Worm (Caenorhabditis elegans) whole organism, young adult: Measurements from ENCODE around the gene exc-5.
A peak's percentile ranks its signal among the peaks of the same experiment; 100 is the strongest.

ENCODE experiments used
- B0261.1 ChIP-seq: sonication (generic microtip); optimal IDR thresholded peaks from 2 replicates; lab custom pipeline; 2016; ENCODE audit warnings: mild to moderate bottlenecking, missing genetic modification characterization, moderate library complexity, missing compliant biosample characterization
- D2030.7 ChIP-seq: fragments of 200-800 bp; sonication (Bioruptor generic); IDR thresholded peaks from 2 replicates; pipeline ENCODE4 v1.3.6; 2022; ENCODE audit warnings: missing genetic modification reagents, missing genetic modification characterization, missing compliant biosample characterization
- F37B4.10 ChIP-seq: fragments of 200-800 bp; sonication (Bioruptor generic); IDR thresholded peaks from 2 replicates; pipeline ENCODE4 v1.3.6; 2022; ENCODE audit warnings: missing genetic modification characterization, missing compliant biosample characterization
- F57A8.1 ChIP-seq: fragments of 200-800 bp; sonication (Bioruptor generic); optimal IDR thresholded peaks from 2 replicates; lab custom pipeline; 2018; ENCODE audit warnings: mild to moderate bottlenecking, missing genetic modification characterization, moderate library complexity, missing compliant biosample characterization
- T26A5.8 ChIP-seq: sonication (generic microtip); optimal IDR thresholded peaks from 2 replicates; lab custom pipeline; 2016; ENCODE audit warnings: missing genetic modification characterization, missing compliant biosample characterization
- Y53F4B.3 ChIP-seq: fragments of 200-800 bp; sonication (Bioruptor generic); IDR thresholded peaks from 2 replicates; pipeline ENCODE4 v1.3.6; 2022; ENCODE audit warnings: missing genetic modification reagents, missing genetic modification characterization, missing compliant biosample characterization
- Y67H2A.10 ChIP-seq: fragments of 200-800 bp; sonication (Bioruptor generic); conservative IDR thresholded peaks from 2 replicates; pipeline ENCODE4 v1.3.6; 2022; ENCODE audit warnings: missing genetic modification reagents, missing genetic modification characterization, missing compliant biosample characterization
- akir-1 ChIP-seq: fragments of 200-800 bp; sonication (Bioruptor generic); optimal IDR thresholded peaks from 2 replicates; lab custom pipeline; 2018; ENCODE audit warnings: mild to moderate bottlenecking, missing genetic modification characterization, moderate library complexity, missing compliant biosample characterization
- ama-1 ChIP-seq, 3 experiments: fragments of 150-350 bp in 1 of 3; sonication (generic microtip) in 2 of 3; optimal IDR thresholded peaks; 2 replicates each; lab custom pipeline; 2014 to 2018; ENCODE audit warnings: missing biosample characterization in 2 of 3, missing genetic modification characterization in 2 of 3, missing genetic modification reagents in 2 of 3
- atf-7 ChIP-seq: sonication (generic microtip); optimal IDR thresholded peaks from 2 replicates; lab custom pipeline; 2017; ENCODE audit warnings: mild to moderate bottlenecking, missing genetic modification characterization, missing compliant biosample characterization
- attf-3 ChIP-seq: fragments of 200-800 bp; sonication (Bioruptor generic); conservative IDR thresholded peaks from 2 replicates; pipeline ENCODE4 v1.3.6; 2022; ENCODE audit warnings: missing genetic modification reagents, missing genetic modification characterization, missing compliant biosample characterization
- attf-5 ChIP-seq: fragments of 200-800 bp; sonication (Bioruptor generic); optimal IDR thresholded peaks from 2 replicates; lab custom pipeline; 2018; ENCODE audit warnings: mild to moderate bottlenecking, missing genetic modification characterization, missing compliant biosample characterization
- bed-2 ChIP-seq: fragments of 200-800 bp; sonication (Bioruptor generic); IDR thresholded peaks from 2 replicates; pipeline ENCODE4 v1.3.6; 2022; ENCODE audit warnings: missing genetic modification reagents, missing genetic modification characterization, missing compliant biosample characterization
- ceh-40 ChIP-seq: fragments of 200-800 bp; sonication (Bioruptor generic); IDR thresholded peaks from 2 replicates; pipeline ENCODE4 v1.3.6; 2022; ENCODE audit warnings: missing genetic modification characterization, missing compliant biosample characterization
- efl-1 ChIP-seq: fragments of 150-350 bp; optimal IDR thresholded peaks from 2 replicates; lab custom pipeline; 2014; ENCODE audit warnings: missing biosample characterization, missing genetic modification reagents, missing genetic modification characterization
- egl-18 ChIP-seq: fragments of 200-800 bp; sonication (Bioruptor generic); IDR thresholded peaks from 2 replicates; pipeline ENCODE4 v1.3.6; 2022; ENCODE audit warnings: missing genetic modification reagents, missing genetic modification characterization, missing compliant biosample characterization
- lin-26 ChIP-seq: fragments of 200-800 bp; sonication (Bioruptor generic); IDR thresholded peaks from 2 replicates; pipeline ENCODE4 v1.3.6; 2022; ENCODE audit warnings: missing genetic modification reagents, missing genetic modification characterization, missing compliant biosample characterization
- lir-1 ChIP-seq: fragments of 200-800 bp; sonication (Bioruptor generic); conservative IDR thresholded peaks from 2 replicates; pipeline ENCODE4 v1.3.6; 2022; ENCODE audit warnings: missing genetic modification reagents, missing genetic modification characterization, missing compliant biosample characterization
- mel-28 ChIP-seq: sonication (generic microtip); optimal IDR thresholded peaks from 2 replicates; lab custom pipeline; 2016; ENCODE audit warnings: borderline replicate concordance, mild to moderate bottlenecking, missing genetic modification characterization, missing compliant biosample characterization
- nfya-1 ChIP-seq: sonication (generic microtip); optimal IDR thresholded peaks from 2 replicates; lab custom pipeline; 2017; ENCODE audit warnings: antibody characterized with exemption, missing compliant biosample characterization, missing genetic modification characterization, borderline replicate concordance; ENCODE audit not compliant: insufficient read depth
- nhr-80 ChIP-seq: sonication (generic microtip); optimal IDR thresholded peaks from 2 replicates; lab custom pipeline; 2016; ENCODE audit warnings: missing genetic modification characterization, missing compliant biosample characterization
- pbrm-1 ChIP-seq: fragments of 200-800 bp; sonication (Bioruptor generic); IDR thresholded peaks from 2 replicates; pipeline ENCODE4 v1.3.6; 2022; ENCODE audit warnings: missing genetic modification reagents, missing genetic modification characterization, missing compliant biosample characterization
- repo-1 ChIP-seq: sonication (generic microtip); optimal IDR thresholded peaks from 2 replicates; lab custom pipeline; 2017; ENCODE audit warnings: mild to moderate bottlenecking, missing genetic modification characterization, missing compliant biosample characterization
- snpc-1.3 ChIP-seq: sonication (generic microtip); optimal IDR thresholded peaks from 2 replicates; lab custom pipeline; 2017; ENCODE audit warnings: missing genetic modification characterization, mild to moderate bottlenecking, missing compliant biosample characterization, antibody characterized with exemption, moderate library complexity, missing genotype, missing genetic modification reagents; ENCODE audit not compliant: insufficient read depth
- snpc-4 ChIP-seq, 5 experiments: fragments of 150-350 bp in 1 of 5; sonication (generic microtip) in 4 of 5; optimal IDR thresholded peaks; 2 replicates each; lab custom pipeline; 2014 to 2018; ENCODE audit warnings: missing genetic modification characterization in 5 of 5, missing biosample characterization in 3 of 5, antibody characterized with exemption in 2 of 5, mild to moderate bottlenecking in 2 of 5, missing compliant biosample characterization in 2 of 5, missing genotype in 2 of 5, moderate library complexity in 2 of 5, missing genetic modification reagents in 1 of 5
- somi-1 ChIP-seq: fragments of 200-800 bp; sonication (Bioruptor generic); optimal IDR thresholded peaks from 2 replicates; lab custom pipeline; 2018; ENCODE audit warnings: mild to moderate bottlenecking, missing genetic modification characterization, missing compliant biosample characterization
- tbp1 ChIP-seq: fragments of 200-800 bp; sonication (Bioruptor generic); optimal IDR thresholded peaks from 2 replicates; lab custom pipeline; 2018; ENCODE audit warnings: mild to moderate bottlenecking, missing genetic modification characterization, missing compliant biosample characterization
- xnd-1 ChIP-seq: sonication (generic microtip); optimal IDR thresholded peaks from 2 replicates; lab custom pipeline; 2016; ENCODE audit warnings: missing genotype, missing genetic modification reagents, missing genetic modification characterization, missing compliant biosample characterization
- zfh-2 ChIP-seq: fragments of 200-800 bp; sonication (Bioruptor generic); conservative IDR thresholded peaks from 2 replicates; pipeline ENCODE4 v1.3.6; 2022; ENCODE audit warnings: missing genetic modification reagents, missing genetic modification characterization, missing compliant biosample characterization
- ztf-18 ChIP-seq: sonication (generic microtip); optimal IDR thresholded peaks from 2 replicates; lab custom pipeline; 2016; ENCODE audit warnings: missing genotype, mild to moderate bottlenecking, missing genetic modification characterization, missing compliant biosample characterization
- ztf-26 ChIP-seq: sonication (generic microtip); optimal IDR thresholded peaks from 2 replicates; lab custom pipeline; 2017; ENCODE audit warnings: missing genetic modification characterization, missing compliant biosample characterization

exc-5 gene

DNA sequence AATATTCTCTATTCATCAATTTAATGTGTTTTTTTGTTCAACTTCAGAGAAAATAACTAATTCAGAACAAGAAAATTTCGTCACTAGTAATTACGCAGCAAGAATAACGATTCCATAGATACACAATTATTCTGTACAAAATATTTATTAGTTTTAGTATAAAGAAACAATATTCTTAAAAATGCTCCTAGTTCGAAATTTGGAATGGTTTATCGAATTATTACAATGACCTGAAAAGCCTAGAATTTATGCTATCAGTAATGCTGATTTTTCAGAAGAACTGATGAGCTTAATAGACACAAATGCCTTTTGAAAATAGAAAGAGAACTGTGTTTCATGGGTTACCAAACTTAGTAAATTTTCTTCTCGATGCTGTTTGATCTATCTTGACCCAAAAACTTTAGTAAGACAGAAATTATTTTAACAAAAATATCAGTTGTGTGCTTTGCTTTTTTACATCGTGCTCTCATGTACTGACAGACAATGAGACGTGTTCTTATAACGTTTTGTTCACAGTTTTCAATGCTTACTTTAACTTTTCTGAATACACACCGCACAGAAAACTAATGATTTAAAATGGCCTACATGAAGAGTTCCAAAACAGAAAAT, 12.6 kb upstream of the exc-5 start:
- TF ChIP-seq ama-1 (optimal IDR thresholded peaks at IDR 0.05; lab: Kevin White, UChicago) = peak; percentile 32
- no peak for TF ChIP-seq ama-1 (GFP tag; optimal IDR thresholded peaks at IDR 0.05; lab: Kevin White, UChicago)
- no peak for TF ChIP-seq atf-7 (tag; lab: Kevin White, UChicago)
- no peak for TF ChIP-seq Y67H2A.10 (GFP tag; lab: Robert Waterston, UW)

- TF ChIP-seq ztf-26 (tag; lab: Kevin White, UChicago) = no peak
- TF ChIP-seq repo-1 = no peak
- no peak for TF ChIP-seq pbrm-1 (GFP tag; lab: Robert Waterston, UW)
- TF ChIP-seq nfya-1 (tag; lab: Kevin White, UChicago) = no peak
- TF ChIP-seq egl-18 (GFP tag; lab: Robert Waterston, UW) = no peak
- no peak for TF ChIP-seq akir-1 (GFP tag; lab: Kevin White, UChicago)
- TF ChIP-seq efl-1 = no peak
- TF ChIP-seq ceh-40 (GFP tag; lab: Robert Waterston, UW) = no peak
- no peak for TF ChIP-seq snpc-1.3 (tag; lab: Kevin White, UChicago)
- no peak for TF ChIP-seq Y67H2A.10 (GFP tag; lab: Robert Waterston, UW)
- TF ChIP-seq Y53F4B.3 (GFP tag; lab: Robert Waterston, UW) = no peak
Measured at ce11 chrIV:8824145-8824833, 10.8 kb upstream of the exc-5 start, which contains the start of the genes col-117 and col-3. TSS of gene col-117 (minus strand) at chrIV:8824195. TSS of gene col-3 (plus strand) at chrIV:8824783.

- TF ChIP-seq T26A5.8 (tag; lab: Kevin White, UChicago) (no peak), F57A8.1 (GFP tag; lab: Kevin White, UChicago) (no peak), attf-5 (no peak), mel-28 (tag; lab: Kevin White, UChicago) (no peak), D2030.7 (no peak), lin-26 (GFP tag; lab: Robert Waterston, UW) (no peak), bed-2 (GFP tag; lab: Robert Waterston, UW) (no peak), attf-3 (GFP tag; lab: Robert Waterston, UW) (no peak), lir-1 (no peak)
Measured at ce11 chrIV:8822598-8822997, 9.1 kb upstream of the exc-5 start.

DNA sequence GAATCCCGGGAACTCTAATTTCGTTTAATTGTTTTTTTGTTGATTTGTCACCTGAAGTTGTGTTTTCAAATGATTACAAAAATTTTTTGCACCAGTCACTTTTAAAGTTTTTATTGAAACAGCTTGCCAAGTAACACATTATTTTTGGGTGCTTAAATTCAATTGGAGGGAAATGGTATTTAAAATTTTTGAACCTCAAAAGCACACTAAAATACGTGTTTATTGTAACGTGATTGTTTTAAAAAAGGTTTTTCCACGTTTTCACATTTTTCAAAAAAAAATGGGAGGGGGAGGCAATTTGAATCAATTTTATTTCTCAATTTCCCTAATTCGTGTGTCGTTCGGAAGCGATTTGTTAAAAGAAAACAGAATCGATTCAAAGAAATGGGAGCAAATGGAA, 7.7 kb upstream of the exc-5 start, which contains the start of gene T28C6.5:
TSS of gene T28C6.5 (plus strand) at position 301 of the 400 bp plus-strand sequence.
- no peak for TF ChIP-seq ceh-40 (GFP tag; lab: Robert Waterston, UW)
- no peak for TF ChIP-seq tbp1 (GFP tag; lab: Kevin White, UChicago)
- no peak for TF ChIP-seq xnd-1 (tag; lab: Kevin White, UChicago)
- no peak for TF ChIP-seq nhr-80 (tag; lab: Kevin White, UChicago)
- TF ChIP-seq Y67H2A.10 (GFP tag; lab: Robert Waterston, UW) = no peak
- TF ChIP-seq ztf-18 (tag; lab: Kevin White, UChicago) = no peak
- no peak for TF ChIP-seq lir-1
- TF ChIP-seq snpc-4 (GFP tag; optimal IDR thresholded peaks at IDR 0.05; lab: Kevin White, UChicago) = no peak
- no peak for TF ChIP-seq snpc-4 (tag; optimal IDR thresholded peaks at IDR 0.05; lab: Kevin White, UChicago)
- TF ChIP-seq F37B4.10 (GFP tag; lab: Robert Waterston, UW) = no peak

DNA sequence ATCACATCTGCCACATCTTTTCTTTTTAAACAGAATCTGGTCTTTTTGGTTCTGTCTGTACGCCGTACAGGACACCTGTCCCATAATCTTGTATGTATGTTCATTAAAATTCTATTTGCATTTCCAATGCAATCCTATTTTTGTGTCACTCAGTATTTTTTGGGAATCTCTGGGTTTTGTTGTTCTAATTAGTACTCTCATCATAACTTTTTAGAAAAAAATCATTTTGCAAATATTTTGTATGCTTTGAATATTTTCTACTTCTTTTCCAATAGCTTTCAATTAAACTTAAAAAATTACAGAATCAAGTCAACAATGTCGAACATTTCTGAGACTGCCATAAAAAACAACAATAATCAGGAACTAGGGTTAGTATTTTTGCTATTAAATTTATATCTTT, 6.6 kb upstream of the exc-5 start, which contains the start of gene T28C6.3:
TSS of gene T28C6.3 (plus strand) at position 301 of the 400 bp plus-strand sequence.
- no peak for TF ChIP-seq zfh-2 (GFP tag; lab: Robert Waterston, UW)
- TF ChIP-seq B0261.1 (tag; lab: Kevin White, UChicago) = no peak
- no peak for TF ChIP-seq Y67H2A.10 (GFP tag; lab: Robert Waterston, UW)
- no peak for TF ChIP-seq ceh-40 (GFP tag; lab: Robert Waterston, UW)
- TF ChIP-seq somi-1 (GFP tag; lab: Kevin White, UChicago) = no peak
